Fruit fly (Drosophila melanogaster) whole organism, embryonic: ENCODE results near the gene CG5882.

Experiments used
- BEAF-32 ChIP-seq: fragments of 200-800 bp; sonication (Bioruptor generic); optimal IDR thresholded peaks from 3 replicates; lab custom pipeline; 2017; ENCODE audit warnings: missing biosample characterization, missing genetic modification characterization, mild to moderate bottlenecking, moderate library complexity, missing genetic modification reagents
- CG10209 ChIP-seq: fragments of 200-800 bp; sonication (Bioruptor generic); optimal IDR thresholded peaks from 3 replicates; lab custom pipeline; 2017; ENCODE audit warnings: missing biosample characterization, mild to moderate bottlenecking, missing genetic modification characterization, missing genetic modification reagents
- CG11695 ChIP-seq: fragments of 200-800 bp; sonication (Bioruptor generic); IDR thresholded peaks from 3 replicates; pipeline ENCODE4 v1.3.6; 2022; ENCODE audit warnings: missing biosample characterization, missing genetic modification characterization
- CG12155 ChIP-seq: fragments of 200-800 bp; sonication (Bioruptor generic); optimal IDR thresholded peaks from 3 replicates; lab custom pipeline; 2016; ENCODE audit warnings: missing biosample characterization, missing genetic modification characterization
- CG12769 ChIP-seq: fragments of 200-800 bp; sonication (Bioruptor generic); optimal IDR thresholded peaks from 2 replicates; lab custom pipeline; 2019; ENCODE audit warnings: missing biosample characterization, mild to moderate bottlenecking, missing genetic modification characterization, moderate library complexity
- CG14014 ChIP-seq: fragments of 200-800 bp; sonication (Bioruptor generic); IDR thresholded peaks from 2 replicates; pipeline ENCODE4 v1.3.6; 2022; ENCODE audit warnings: missing biosample characterization, missing genetic modification characterization
- CG14710 ChIP-seq: fragments of 200-800 bp; sonication (Bioruptor generic); optimal IDR thresholded peaks from 3 replicates; lab custom pipeline; 2019; ENCODE audit warnings: missing biosample characterization, mild to moderate bottlenecking, missing genetic modification characterization, moderate library complexity
- CG17186 ChIP-seq: fragments of 200-800 bp; sonication (Bioruptor generic); optimal IDR thresholded peaks from 3 replicates; lab custom pipeline; 2017; ENCODE audit warnings: missing biosample characterization, missing genetic modification reagents, missing genetic modification characterization
- CG17829 ChIP-seq: fragments of 200-800 bp; optimal IDR thresholded peaks from 2 replicates; lab custom pipeline; 2019; ENCODE audit warnings: missing biosample characterization, mild to moderate bottlenecking, missing genetic modification characterization, moderate library complexity
- CG31388 ChIP-seq: fragments of 200-800 bp; sonication (Bioruptor generic); optimal IDR thresholded peaks from 2 replicates; lab custom pipeline; 2016; ENCODE audit warnings: missing biosample characterization, missing genetic modification characterization
- CG34376 ChIP-seq: fragments of 200-800 bp; sonication (Bioruptor generic); optimal IDR thresholded peaks from 2 replicates; lab custom pipeline; 2018; ENCODE audit warnings: missing biosample characterization, mild to moderate bottlenecking, missing genetic modification characterization
- CG3847 ChIP-seq: fragments of 200-800 bp; sonication (Bioruptor generic); IDR thresholded peaks from 2 replicates; pipeline ENCODE4 v1.3.6; 2022; ENCODE audit warnings: missing biosample characterization, missing genetic modification characterization
- CG4404 ChIP-seq: fragments of 200-800 bp; sonication (Bioruptor generic); IDR thresholded peaks from 2 replicates; pipeline ENCODE4 v1.3.6; 2022; ENCODE audit warnings: missing biosample characterization, missing genetic modification characterization
- CG4820 ChIP-seq: fragments of 200-800 bp; sonication (Bioruptor generic); optimal IDR thresholded peaks from 3 replicates; lab custom pipeline; 2016; ENCODE audit warnings: missing biosample characterization, missing genetic modification characterization
- CG7745 ChIP-seq: fragments of 200-800 bp; sonication (Bioruptor generic); optimal IDR thresholded peaks from 2 replicates; lab custom pipeline; 2018; ENCODE audit warnings: missing biosample characterization, mild to moderate bottlenecking, missing genetic modification characterization, moderate library complexity
- CG7786 ChIP-seq: fragments of 200-800 bp; sonication (Bioruptor generic); optimal IDR thresholded peaks from 2 replicates; lab custom pipeline; 2016; ENCODE audit warnings: missing biosample characterization, missing genetic modification characterization
- CG8944 ChIP-seq: fragments of 200-800 bp; sonication (Bioruptor generic); optimal IDR thresholded peaks from 3 replicates; lab custom pipeline; 2016; ENCODE audit warnings: missing biosample characterization, missing genetic modification characterization
- CG9215 ChIP-seq: fragments of 200-800 bp; sonication (Bioruptor generic); IDR thresholded peaks from 2 replicates; pipeline ENCODE4 v1.3.6; 2022; ENCODE audit warnings: missing biosample characterization, missing genetic modification characterization
- Chrac-16 ChIP-seq: fragments of 200-800 bp; sonication (Bioruptor generic); optimal IDR thresholded peaks from 3 replicates; lab custom pipeline; 2016; ENCODE audit warnings: missing biosample characterization, missing genetic modification characterization
- D19A ChIP-seq: fragments of 200-800 bp; optimal IDR thresholded peaks from 3 replicates; lab custom pipeline; 2019; ENCODE audit warnings: missing biosample characterization, mild to moderate bottlenecking, missing genetic modification characterization, moderate library complexity
- Deaf1 ChIP-seq: fragments of 200-800 bp; optimal IDR thresholded peaks from 3 replicates; lab custom pipeline; 2019; ENCODE audit warnings: missing biosample characterization, mild to moderate bottlenecking, missing genetic modification characterization, moderate library complexity
- Dfd ChIP-seq, 2 experiments: fragments of >200 bp; optimal IDR thresholded peaks; 2 replicates each; lab custom pipeline; 2017; ENCODE audit warnings: missing biosample characterization in 2 of 2, missing genetic modification characterization in 2 of 2
- ERR ChIP-seq: fragments of 200-800 bp; sonication (Bioruptor generic); optimal IDR thresholded peaks from 2 replicates; lab custom pipeline; 2016; ENCODE audit warnings: missing biosample characterization, missing genetic modification characterization
- HLH3B ChIP-seq: fragments of 200-800 bp; sonication (Bioruptor generic); IDR thresholded peaks from 2 replicates; pipeline ENCODE4 v1.3.6; 2022; ENCODE audit warnings: missing biosample characterization, missing genetic modification characterization
- Hr39 ChIP-seq: fragments of >200 bp; optimal IDR thresholded peaks from 2 replicates; lab custom pipeline; 2017
- Med ChIP-seq: fragments of 200-800 bp; sonication (Bioruptor generic); peaks from one replicate; lab custom pipeline; 2016; ENCODE audit warnings: missing biosample characterization, missing genetic modification characterization, mild to moderate bottlenecking, inconsistent platforms, moderate library complexity
- NC2β ChIP-seq: fragments of 200-800 bp; sonication (Bioruptor generic); optimal IDR thresholded peaks from 2 replicates; lab custom pipeline; 2016; ENCODE audit warnings: missing biosample characterization, missing genetic modification characterization
- Oli ChIP-seq: fragments of 200-800 bp; sonication (Bioruptor generic); optimal IDR thresholded peaks from 2 replicates; lab custom pipeline; 2018; ENCODE audit warnings: missing biosample characterization, mild to moderate bottlenecking, missing genetic modification characterization, moderate library complexity
- Pdp1 ChIP-seq, 2 experiments: fragments of 200-800 bp; sonication (Bioruptor generic); optimal IDR thresholded peaks; 3 replicates each; lab custom pipeline; 2016; ENCODE audit warnings: missing biosample characterization in 2 of 2, missing genetic modification characterization in 2 of 2, mild to moderate bottlenecking in 1 of 2, moderate library complexity in 1 of 2
- Sin3A ChIP-seq: fragments of >200 bp; optimal IDR thresholded peaks from 2 replicates; lab custom pipeline; 2018
- TFAM ChIP-seq: fragments of 200-800 bp; sonication (Bioruptor generic); optimal IDR thresholded peaks from 2 replicates; lab custom pipeline; 2017; ENCODE audit warnings: missing biosample characterization, missing genetic modification characterization, inconsistent platforms
- Trl ChIP-seq, 3 experiments: fragments of >200 bp in 2 of 3; fragments of 200-800 bp in 1 of 3; sonication (Bioruptor generic) in 1 of 3; optimal IDR thresholded peaks; 2 replicates in 1 of 3; 3 replicates in 2 of 3; lab custom pipeline; 2016 to 2017; ENCODE audit warnings: missing biosample characterization in 1 of 3, missing genetic modification characterization in 1 of 3
- bbx ChIP-seq: fragments of 200-800 bp; sonication (Bioruptor generic); IDR thresholded peaks from 2 replicates; pipeline ENCODE4 v1.3.6; 2022; ENCODE audit warnings: missing biosample characterization, missing genetic modification characterization; ENCODE audit not compliant: partially characterized antibody
- bcd ChIP-seq: fragments of 200-800 bp; sonication (Bioruptor generic); optimal IDR thresholded peaks from 2 replicates; lab custom pipeline; 2017; ENCODE audit warnings: missing biosample characterization, mild to moderate bottlenecking, missing genetic modification characterization
- chinmo ChIP-seq: fragments of 200-800 bp; sonication (Bioruptor generic); IDR thresholded peaks from 4 replicates; pipeline ENCODE4 v1.3.6; 2022; ENCODE audit warnings: missing biosample characterization, missing genetic modification characterization; ENCODE audit not compliant: partially characterized antibody
- fd102C ChIP-seq: fragments of 200-800 bp; sonication (Bioruptor generic); optimal IDR thresholded peaks from 2 replicates; lab custom pipeline; 2018; ENCODE audit warnings: missing biosample characterization, mild to moderate bottlenecking, missing genetic modification characterization, moderate library complexity
- gro ChIP-seq: fragments of 200-800 bp; sonication (Bioruptor generic); optimal IDR thresholded peaks from 2 replicates; lab custom pipeline; 2016; ENCODE audit warnings: missing biosample characterization, missing genetic modification characterization
- hb ChIP-seq: fragments of 200-800 bp; sonication (Bioruptor generic); IDR thresholded peaks from 3 replicates; pipeline ENCODE4 v1.3.6; 2022; ENCODE audit warnings: missing biosample characterization, missing genetic modification characterization; ENCODE audit not compliant: partially characterized antibody
- her ChIP-seq: fragments of 200-800 bp; sonication (Bioruptor generic); optimal IDR thresholded peaks from 2 replicates; lab custom pipeline; 2016; ENCODE audit warnings: missing biosample characterization, missing genetic modification characterization
- ken ChIP-seq: fragments of 200-800 bp; sonication (Bioruptor generic); IDR thresholded peaks from 3 replicates; pipeline ENCODE4 v1.3.6; 2022; ENCODE audit warnings: missing biosample characterization, missing genetic modification characterization
- odd ChIP-seq: fragments of 200-800 bp; sonication (Bioruptor generic); optimal IDR thresholded peaks from 2 replicates; lab custom pipeline; 2017; ENCODE audit warnings: missing biosample characterization, mild to moderate bottlenecking, missing genetic modification characterization
- p53 ChIP-seq: fragments of 200-800 bp; sonication (Bioruptor generic); optimal IDR thresholded peaks from 2 replicates; lab custom pipeline; 2016; ENCODE audit warnings: missing biosample characterization, missing genetic modification characterization
- pum ChIP-seq: fragments of 200-800 bp; sonication (Bioruptor generic); optimal IDR thresholded peaks from 2 replicates; lab custom pipeline; 2016; ENCODE audit warnings: missing biosample characterization, missing genetic modification characterization
- ro ChIP-seq: fragments of 200-800 bp; sonication (Bioruptor generic); IDR thresholded peaks from 2 replicates; pipeline ENCODE4 v1.3.6; 2022; ENCODE audit warnings: missing biosample characterization, missing genetic modification characterization
- slp2 ChIP-seq: fragments of 200-800 bp; sonication (Bioruptor generic); optimal IDR thresholded peaks from 2 replicates; lab custom pipeline; 2016; ENCODE audit warnings: missing biosample characterization, missing genetic modification characterization
- trh ChIP-seq: fragments of 200-800 bp; sonication (Bioruptor generic); optimal IDR thresholded peaks from 2 replicates; lab custom pipeline; 2016; ENCODE audit warnings: missing biosample characterization, missing genetic modification characterization
- twi ChIP-seq: fragments of 200-800 bp; optimal IDR thresholded peaks from 2 replicates; lab custom pipeline; 2019; ENCODE audit warnings: missing biosample characterization, mild to moderate bottlenecking, missing genetic modification characterization, moderate library complexity
- zen2 ChIP-seq: fragments of 200-800 bp; sonication (Bioruptor generic); IDR thresholded peaks from 3 replicates; pipeline ENCODE4 v1.3.6; 2022; ENCODE audit warnings: missing biosample characterization, missing genetic modification characterization; ENCODE audit not compliant: partially characterized antibody

CG5882 gene

dm6 chr3R:27157814-27158213, 39.4 kb downstream of the CG5882 start, which contains the start of gene grass (continued):
- TF ChIP-seq gro: no peak
- TF ChIP-seq CG14710 (tag; lab: Kevin White, UChicago): no peak
- no peak for TF ChIP-seq CG17186 (GFP tag; lab: Kevin White, UChicago)
- TF ChIP-seq Dfd (GFP tag; optimal IDR thresholded peaks at IDR 0.05; lab: Kevin White, UChicago): no peak
- TF ChIP-seq bbx (GFP tag; lab: Robert Waterston, UW): no peak
- TF ChIP-seq CG11695 (GFP tag; lab: Robert Waterston, UW): no peak
- TF ChIP-seq CG17829 (tag; lab: Kevin White, UChicago): no peak
- TF ChIP-seq odd (GFP tag; lab: Kevin White, UChicago): no peak
- no peak for TF ChIP-seq ro (GFP tag; lab: Robert Waterston, UW)
- peak; percentile 32 for TF ChIP-seq Deaf1
- no peak for TF ChIP-seq Sin3A (lab: Kevin White, UChicago)
- TF ChIP-seq slp2: no peak
- no peak for TF ChIP-seq D19A (tag; lab: Kevin White, UChicago)
- TF ChIP-seq Chrac-16 (GFP tag; lab: Kevin White, UChicago): no peak
- TF ChIP-seq zen2: no peak
- TF ChIP-seq ken (GFP tag; lab: Robert Waterston, UW): no peak
- no peak for TF ChIP-seq bcd (GFP tag; lab: Kevin White, UChicago)
- TF ChIP-seq twi (tag; lab: Kevin White, UChicago): no peak
- TF ChIP-seq chinmo (GFP tag; lab: Robert Waterston, UW): no peak; the same call in 3 of the 4 replicates
- no peak for TF ChIP-seq CG8944 (GFP tag; lab: Kevin White, UChicago)
- no peak for TF ChIP-seq pum (GFP tag; lab: Kevin White, UChicago)
- no peak for TF ChIP-seq ERR
- peak; percentile 35 for TF ChIP-seq CG34376 (GFP tag; lab: Kevin White, UChicago)
- TF ChIP-seq CG31388 (GFP tag; lab: Kevin White, UChicago): no peak
- TF ChIP-seq Pdp1 (GFP tag; optimal IDR thresholded peaks at IDR 0.05; lab: Kevin White, UChicago): no peak
- TF ChIP-seq Med (GFP tag; lab: Kevin White, UChicago): peak; percentile 64
- TF ChIP-seq CG4404 (GFP tag; lab: Robert Waterston, UW): 0 out of 2 replicates have a peak, but pooled peaks have one; percentile 34
- no peak for TF ChIP-seq CG12155 (GFP tag; lab: Kevin White, UChicago)
- no peak for TF ChIP-seq CG7786 (GFP tag; lab: Kevin White, UChicago)
- TF ChIP-seq fd102C (GFP tag; lab: Kevin White, UChicago): no peak
- TF ChIP-seq NC2β (GFP tag; lab: Kevin White, UChicago): no peak
- peak in 1 of 2 experiments; percentile 36 for TF ChIP-seq Trl (optimal IDR thresholded peaks at IDR 0.05; lab: Kevin White, UChicago)
- TF ChIP-seq Trl (GFP tag; optimal IDR thresholded peaks at IDR 0.05; lab: Kevin White, UChicago): no peak
- no peak for TF ChIP-seq CG14014 (GFP tag; lab: Robert Waterston, UW)
- no peak for TF ChIP-seq CG10209 (GFP tag; lab: Kevin White, UChicago)
- TF ChIP-seq HLH3B (GFP tag; lab: Robert Waterston, UW): no peak
- no peak for TF ChIP-seq Hr39
- no peak for TF ChIP-seq CG3847 (GFP tag; lab: Robert Waterston, UW)
- TF ChIP-seq TFAM: no peak
- no peak for TF ChIP-seq CG4820 (GFP tag; lab: Kevin White, UChicago)
- TF ChIP-seq CG7745 (tag; lab: Kevin White, UChicago): no peak
- no peak for TF ChIP-seq Oli (tag; lab: Kevin White, UChicago)
- no peak for TF ChIP-seq p53 (GFP tag; lab: Kevin White, UChicago)
- no peak for TF ChIP-seq BEAF-32
- no peak for TF ChIP-seq hb (GFP tag; lab: Robert Waterston, UW)
- TF ChIP-seq trh (GFP tag; lab: Kevin White, UChicago): no peak
- TF ChIP-seq her (GFP tag; lab: Kevin White, UChicago): no peak
- peak; percentile 67 for TF ChIP-seq CG12769
- TF ChIP-seq CG9215: no peak
